Fruit fly (Drosophila melanogaster): ENCODE measurements around the gene CG3603.

- no peak for TF ChIP-seq CG7101 (tag; optimal IDR thresholded peaks at IDR 0.05)
- no peak for TF ChIP-seq CG11617 (GFP tag; optimal IDR thresholded peaks at IDR 0.05)
- no peak for TF ChIP-seq cnc (optimal IDR thresholded peaks at IDR 0.05)
- no peak for TF ChIP-seq Crg-1 (GFP tag; optimal IDR thresholded peaks at IDR 0.05)
- no peak for TF ChIP-seq CG33017 (tag; optimal IDR thresholded peaks at IDR 0.05)
- no peak for TF ChIP-seq ovo (GFP tag; optimal IDR thresholded peaks at IDR 0.05)
- no peak for TF ChIP-seq kay (GFP tag; ENCODE audit: borderline replicate concordance)
- no peak for TF ChIP-seq CG7045 (GFP tag; optimal IDR thresholded peaks at IDR 0.05)
- no peak for TF ChIP-seq CG12768 (GFP tag; optimal IDR thresholded peaks at IDR 0.05)
- no peak for TF ChIP-seq bab1 (GFP tag; optimal IDR thresholded peaks at IDR 0.05)
- no peak for TF ChIP-seq toe (GFP tag; optimal IDR thresholded peaks at IDR 0.05)
- TF ChIP-seq tj (GFP tag; optimal IDR thresholded peaks at IDR 0.05), result no peak
- TF ChIP-seq Clk (GFP tag; optimal IDR thresholded peaks at IDR 0.05), result no peak
- no peak for TF ChIP-seq CG1620 (GFP tag; optimal IDR thresholded peaks at IDR 0.05)
Observed at dm6 chrX:2914091-2914490, 33.7 kb upstream of the CG3603 start.
